Worm (Caenorhabditis elegans) whole organism, L2 larva: ENCODE measurements around the gene F35E8.1.

Experiments
- aly-2 ChIP-seq: fragments of 150-350 bp; optimal IDR thresholded peaks from 2 replicates; lab custom pipeline; 2014; ENCODE audit warnings: missing biosample characterization, missing genetic modification characterization
- ama-1 ChIP-seq: fragments of 150-350 bp; optimal IDR thresholded peaks from 2 replicates; lab custom pipeline; 2018; ENCODE audit warnings: inconsistent platforms
- nhr-11 ChIP-seq: fragments of 150-350 bp; optimal IDR thresholded peaks from 2 replicates; lab custom pipeline; 2014; ENCODE audit warnings: missing biosample characterization, missing genetic modification characterization
- nhr-12 ChIP-seq: fragments of 150-350 bp; optimal IDR thresholded peaks from 2 replicates; lab custom pipeline; 2014; ENCODE audit warnings: missing biosample characterization, missing genetic modification characterization
- nhr-237 ChIP-seq: fragments of 150-350 bp; optimal IDR thresholded peaks from 2 replicates; lab custom pipeline; 2014; ENCODE audit warnings: missing biosample characterization, missing genetic modification characterization
- sma-9 ChIP-seq, 2 experiments: fragments of 150-350 bp in 1 of 2; sonication (generic microtip) in 1 of 2; optimal IDR thresholded peaks; 2 replicates each; lab custom pipeline; 2014 to 2016; ENCODE audit warnings: missing genetic modification characterization in 2 of 2, mild to moderate bottlenecking in 1 of 2, missing biosample characterization in 1 of 2, missing compliant biosample characterization in 1 of 2, missing genetic modification reagents in 1 of 2, moderate library complexity in 1 of 2
- unc-39 ChIP-seq: fragments of 150-350 bp; optimal IDR thresholded peaks from 2 replicates; lab custom pipeline; 2014; ENCODE audit warnings: missing biosample characterization, missing genetic modification characterization
- unc-62 ChIP-seq: fragments of 150-350 bp; optimal IDR thresholded peaks from 2 replicates; lab custom pipeline; 2014; ENCODE audit warnings: missing biosample characterization, missing genetic modification reagents, missing genetic modification characterization
- ztf-4 ChIP-seq: fragments of 150-350 bp; optimal IDR thresholded peaks from 2 replicates; lab custom pipeline; 2014; ENCODE audit warnings: missing biosample characterization, missing genetic modification characterization

ce11 chrV:15897696-15898095 lies 7.7 kb downstream of the F35E8.1 start, which contains the start of gene str-60:
- TF ChIP-seq nhr-11 (tag; lab: Kevin White, UChicago) (no peak), sma-9 (GFP tag; optimal IDR thresholded peaks at IDR 0.05; lab: Kevin White, UChicago) (no peak), sma-9 (tag; optimal IDR thresholded peaks at IDR 0.05; lab: Kevin White, UChicago) (no peak), unc-39 (tag; lab: Kevin White, UChicago) (no peak), unc-62 (no peak), nhr-237 (tag; lab: Kevin White, UChicago) (no peak), ztf-4 (tag; lab: Kevin White, UChicago) (no peak), aly-2 (tag; lab: Kevin White, UChicago) (no peak), ama-1 (lab: Kevin White, UChicago) (no peak), nhr-12 (tag; lab: Kevin White, UChicago) (no peak)
